Fruit fly (Drosophila melanogaster): ENCODE results near the gene ko.

Gene ko

DNA sequence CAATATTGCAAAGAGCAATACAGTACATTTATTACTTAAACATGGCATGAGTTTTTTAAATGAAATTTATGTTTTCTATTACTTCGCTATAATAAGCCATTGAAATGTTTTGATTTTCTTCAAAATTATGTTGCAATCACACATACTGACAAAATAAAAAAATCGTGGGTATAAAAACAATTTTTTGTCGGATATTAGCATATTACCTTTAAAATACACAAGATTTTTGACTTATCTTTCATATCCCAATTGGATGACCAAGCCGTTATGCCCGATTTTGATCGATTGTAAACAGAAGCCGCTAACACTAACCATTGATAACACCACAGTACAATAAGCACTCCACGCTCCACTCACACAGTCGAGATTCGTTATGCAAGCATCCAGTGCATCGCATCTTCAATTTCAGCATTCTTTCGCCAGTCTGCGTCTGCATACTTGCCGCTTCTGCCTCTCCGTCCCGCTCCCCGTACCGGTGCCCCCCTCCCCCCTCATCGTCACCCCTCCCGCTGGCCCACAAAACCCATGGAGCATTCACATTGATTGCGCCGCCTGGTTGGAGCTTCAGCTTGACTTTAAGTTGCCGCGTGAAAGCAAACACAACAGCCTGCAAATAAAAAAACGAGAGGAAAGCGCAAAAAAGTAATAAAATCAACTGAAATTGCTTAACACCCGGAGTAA is 26.5 kb downstream of the ko start (continued):
- TF ChIP-seq CG10631 (GFP tag; optimal IDR thresholded peaks at IDR 0.05) (peak; percentile 21), Lpt (GFP tag; optimal IDR thresholded peaks at IDR 0.05) (peak; percentile 23), CG8119 (GFP tag; IDR thresholded peaks at IDR 0.05) (no peak)

DNA sequence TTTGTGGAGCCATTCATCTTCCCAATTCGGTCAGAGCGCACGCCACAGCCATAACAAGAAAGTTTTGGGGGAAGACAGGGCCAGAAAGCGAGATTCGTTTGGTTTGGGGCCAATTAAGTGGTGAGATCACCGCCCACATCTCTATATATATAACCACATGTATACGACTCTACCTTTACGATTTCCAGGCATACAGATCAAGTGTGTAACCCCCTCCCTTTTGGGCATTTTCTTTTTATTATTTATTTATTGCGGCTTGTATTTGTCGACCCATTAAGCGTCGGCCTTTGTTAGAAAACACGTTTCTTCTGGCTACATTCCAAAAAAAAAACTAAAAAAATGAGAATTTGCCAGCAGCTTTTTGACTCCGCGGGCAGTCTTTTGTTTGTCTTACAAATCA is 29.6 kb downstream of the ko start:
- peak; percentile 44 for TF ChIP-seq fkh (GFP tag; optimal IDR thresholded peaks at IDR 0.05)
- no peak for TF ChIP-seq CG6276 (GFP tag; optimal IDR thresholded peaks at IDR 0.05)

DNA sequence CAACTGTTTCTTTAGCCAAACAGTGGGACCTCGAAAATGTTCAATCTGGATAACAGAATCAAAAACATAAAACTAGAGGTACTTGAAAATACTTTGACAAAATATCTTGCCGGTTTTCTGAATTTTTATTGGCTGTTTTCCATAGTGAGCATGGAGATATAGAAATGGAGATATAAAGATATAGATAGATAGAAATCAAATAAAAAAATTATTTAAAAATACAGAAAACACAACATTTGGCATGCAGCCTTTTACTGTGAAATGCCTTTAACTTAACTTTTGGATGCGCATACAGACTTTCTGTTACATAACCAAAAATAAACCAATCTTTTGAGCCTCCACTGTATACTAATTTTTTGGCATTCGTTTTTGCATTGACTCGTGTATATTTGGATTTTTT is 30.5 kb downstream of the ko start:
- TF ChIP-seq Sox15 (GFP tag; optimal IDR thresholded peaks at IDR 0.05) (no peak), CG6163 (GFP tag; IDR thresholded peaks at IDR 0.05) (no peak), Ets96B (tag; optimal IDR thresholded peaks at IDR 0.05) (no peak), CG8632 (GFP tag; optimal IDR thresholded peaks at IDR 0.05) (no peak), Eip78C (GFP tag) (peak; percentile 54), acj6 (GFP tag; optimal IDR thresholded peaks at IDR 0.05) (peak; percentile 30), topi (GFP tag; optimal IDR thresholded peaks at IDR 0.05) (peak; percentile 46), CG6276 (GFP tag; optimal IDR thresholded peaks at IDR 0.05) (peak; percentile 26), Smox (GFP tag; optimal IDR thresholded peaks at IDR 0.05) (peak; percentile 38), lz (GFP tag; optimal IDR thresholded peaks at IDR 0.05) (peak; percentile 23), CG6808 (GFP tag; optimal IDR thresholded peaks at IDR 0.05) (no peak), CG15336 (GFP tag; IDR thresholded peaks at IDR 0.05) (0 out of 2 replicates have a peak, but pooled peaks have one; percentile 17), Blimp-1 (GFP tag; optimal IDR thresholded peaks at IDR 0.05) (no peak), CG9139 (GFP tag; optimal IDR thresholded peaks at IDR 0.05) (no peak), CG10631 (GFP tag; optimal IDR thresholded peaks at IDR 0.05) (no peak), Hr4 (GFP tag; optimal IDR thresholded peaks at IDR 0.05) (peak; percentile 21), OdsH (GFP tag; optimal IDR thresholded peaks at IDR 0.05) (peak; percentile 25), CG7368 (GFP tag; optimal IDR thresholded peaks at IDR 0.05) (no peak), Gug (GFP tag; IDR thresholded peaks at IDR 0.05) (no peak), svp (GFP tag) (peak; percentile 80), esn (GFP tag; optimal IDR thresholded peaks at IDR 0.05) (peak; percentile 50), Sox102F (GFP tag; optimal IDR thresholded peaks at IDR 0.05) (peak; percentile 51), CG11902 (GFP tag; optimal IDR thresholded peaks at IDR 0.05) (no peak), CG32006 (GFP tag; optimal IDR thresholded peaks at IDR 0.05) (peak; percentile 25), Eip75B (GFP tag; optimal IDR thresholded peaks at IDR 0.05) (no peak), Sox14 (GFP tag; optimal IDR thresholded peaks at IDR 0.05) (peak; percentile 19), eg (GFP tag; IDR thresholded peaks at IDR 0.05) (0 out of 3 replicates have a peak, but pooled peaks have one; percentile 20), Met (GFP tag; optimal IDR thresholded peaks at IDR 0.05) (peak; percentile 59), cyc (GFP tag; optimal IDR thresholded peaks at IDR 0.05) (peak; percentile 26), spab (GFP tag; optimal IDR thresholded peaks at IDR 0.05) (no peak), Ets21C (GFP tag; optimal IDR thresholded peaks at IDR 0.05) (peak; percentile 40), CG8319 (GFP tag; optimal IDR thresholded peaks at IDR 0.05) (no peak), CG31627 (GFP tag; optimal IDR thresholded peaks at IDR 0.05) (peak; percentile 42), CG8119 (GFP tag; IDR thresholded peaks at IDR 0.05) (peak; percentile 41; the same call in 1 of the 3 replicates), net (GFP tag; optimal IDR thresholded peaks at IDR 0.05) (peak; percentile 4), Hr39 (GFP tag; optimal IDR thresholded peaks at IDR 0.05) (peak; percentile 42)

DNA sequence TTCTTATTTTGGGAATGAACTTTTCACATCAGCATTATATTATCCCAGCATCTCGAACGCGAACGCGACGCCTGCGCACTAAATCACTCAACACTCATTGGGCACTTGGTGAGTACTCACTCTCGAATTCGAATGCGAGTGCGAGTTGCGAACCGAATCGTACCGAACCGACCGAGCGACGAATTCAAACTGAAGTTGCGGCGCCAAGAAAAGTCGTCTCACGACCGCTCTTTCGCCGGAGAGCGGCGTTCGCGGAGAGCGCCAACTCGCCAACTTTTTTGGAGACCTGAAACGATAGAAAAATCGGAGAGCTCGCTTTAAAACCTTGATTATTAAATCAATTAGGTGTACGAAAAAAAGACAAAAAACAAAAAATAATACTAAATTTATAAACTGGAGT is 31.1 kb downstream of the ko start:
- TF ChIP-seq Eip78C (GFP tag) (peak; percentile 48), CG6854 (GFP tag; optimal IDR thresholded peaks at IDR 0.05) (peak; percentile 18), eg (GFP tag; IDR thresholded peaks at IDR 0.05) (peak; percentile 43; the same call in 2 of the 3 replicates), CG6276 (GFP tag; optimal IDR thresholded peaks at IDR 0.05) (no peak), net (GFP tag; optimal IDR thresholded peaks at IDR 0.05) (no peak), CG6163 (GFP tag; IDR thresholded peaks at IDR 0.05) (peak; percentile 45; the same call in 1 of the 3 replicates)
